Worm (Caenorhabditis elegans) whole organism, L4 larva: ENCODE results near the gene srv-10.
A peak's percentile ranks its signal among the peaks of the same experiment; 100 is the strongest.

Experiments used
- F10B5.3 ChIP-seq: sonication (generic microtip); optimal IDR thresholded peaks from 2 replicates; lab custom pipeline; 2016; ENCODE audit warnings: mild to moderate bottlenecking, missing genetic modification characterization, missing compliant biosample characterization
- F37D6.2 ChIP-seq: sonication (generic microtip); optimal IDR thresholded peaks from 2 replicates; lab custom pipeline; 2016; ENCODE audit warnings: mild to moderate bottlenecking, missing genetic modification characterization, missing compliant biosample characterization
- F44E2.7 ChIP-seq: fragments of 200-800 bp; sonication (Bioruptor generic); IDR thresholded peaks from 2 replicates; pipeline ENCODE4 v2.1.2; 2022; ENCODE audit warnings: missing genetic modification characterization, missing compliant biosample characterization
- T26A8.4 ChIP-seq: fragments of 200-800 bp; sonication (Bioruptor generic); IDR thresholded peaks from 2 replicates; pipeline ENCODE4 v1.3.6; 2022; ENCODE audit warnings: missing genetic modification characterization, missing compliant biosample characterization
- Y105C5A.15 ChIP-seq: fragments of 200-800 bp; sonication (Bioruptor generic); IDR thresholded peaks from 2 replicates; pipeline ENCODE4 v1.3.6; 2022; ENCODE audit warnings: missing genetic modification characterization, missing compliant biosample characterization
- Y48G9A.11 ChIP-seq: fragments of 200-800 bp; sonication (Bioruptor generic); IDR thresholded peaks from 2 replicates; pipeline ENCODE4 v1.3.6; 2022; ENCODE audit warnings: missing genetic modification reagents, missing genetic modification characterization, missing compliant biosample characterization
- ZK546.5 ChIP-seq, 2 experiments: sonication (generic microtip); optimal IDR thresholded peaks; 2 replicates each; lab custom pipeline; 2017; ENCODE audit warnings: missing biosample characterization in 2 of 2, missing genetic modification characterization in 2 of 2
- aha-1 ChIP-seq: fragments of 150-350 bp; peaks from one replicate; lab custom pipeline; 2014; ENCODE audit warnings: missing biosample characterization, missing genetic modification characterization
- arid-1 ChIP-seq: fragments of 200-800 bp; sonication (Bioruptor generic); conservative IDR thresholded peaks from 2 replicates; pipeline ENCODE4 v1.3.6; 2022; ENCODE audit warnings: missing genetic modification reagents, missing genetic modification characterization, missing compliant biosample characterization
- attf-4 ChIP-seq: sonication (generic microtip); optimal IDR thresholded peaks from 3 replicates; lab custom pipeline; 2017; ENCODE audit warnings: missing biosample characterization, missing genetic modification characterization
- ceh-20 ChIP-seq: fragments of 200-800 bp; sonication (Bioruptor generic); IDR thresholded peaks from 2 replicates; pipeline ENCODE4 v1.3.6; 2022; ENCODE audit warnings: missing genetic modification reagents, missing genetic modification characterization, missing compliant biosample characterization
- ces-1 ChIP-seq: fragments of 150-350 bp; sonication (generic microtip); optimal IDR thresholded peaks from 4 replicates; lab custom pipeline; 2014; ENCODE audit warnings: missing biosample characterization, missing genetic modification reagents, missing genetic modification characterization
- cey-2 ChIP-seq: sonication (generic microtip); optimal IDR thresholded peaks from 3 replicates; lab custom pipeline; 2017; ENCODE audit warnings: missing genetic modification characterization, mild to moderate bottlenecking, missing compliant biosample characterization, antibody characterized with exemption, borderline replicate concordance; ENCODE audit not compliant: insufficient read depth
- daf-16 ChIP-seq, 3 experiments: sonication (generic microtip); optimal IDR thresholded peaks; 2 replicates each; lab custom pipeline; 2016 to 2017; ENCODE audit warnings: missing genetic modification characterization in 3 of 3, missing genetic modification reagents in 3 of 3, mild to moderate bottlenecking in 2 of 3, missing compliant biosample characterization in 2 of 3, missing biosample characterization in 1 of 3, moderate library complexity in 1 of 3
- dmd-9 ChIP-seq: fragments of 200-800 bp; sonication (Bioruptor generic); IDR thresholded peaks from 2 replicates; pipeline ENCODE4 v1.3.6; 2022; ENCODE audit warnings: missing genetic modification reagents, missing genetic modification characterization, missing compliant biosample characterization
- duxl-1 ChIP-seq: sonication (generic microtip); optimal IDR thresholded peaks from 2 replicates; lab custom pipeline; 2016; ENCODE audit warnings: mild to moderate bottlenecking, missing genetic modification characterization, moderate library complexity, missing compliant biosample characterization; ENCODE audit not compliant: poor library complexity
- dve-1 ChIP-seq: sonication (generic microtip); optimal IDR thresholded peaks from 2 replicates; lab custom pipeline; 2017; ENCODE audit warnings: antibody characterized with exemption, mild to moderate bottlenecking, missing genetic modification characterization, missing compliant biosample characterization; ENCODE audit not compliant: insufficient read depth
- fkh-10 ChIP-seq: fragments of 150-350 bp; optimal IDR thresholded peaks from 2 replicates; lab custom pipeline; 2014; ENCODE audit warnings: missing biosample characterization, missing genetic modification reagents, missing genetic modification characterization
- gei-8 ChIP-seq: fragments of 200-800 bp; sonication (Bioruptor generic); optimal IDR thresholded peaks from 2 replicates; lab custom pipeline; 2018; ENCODE audit warnings: mild to moderate bottlenecking, missing genetic modification characterization, missing compliant biosample characterization
- hif-1 ChIP-seq, 2 experiments: sonication (generic microtip); optimal IDR thresholded peaks; 2 replicates each; lab custom pipeline; 2016 to 2017; ENCODE audit warnings: missing compliant biosample characterization in 2 of 2, missing genetic modification characterization in 2 of 2, missing genetic modification reagents in 2 of 2, missing genotype in 2 of 2, mild to moderate bottlenecking in 1 of 2
- hlh-11 ChIP-seq: fragments of 200-800 bp; sonication (Bioruptor generic); optimal IDR thresholded peaks from 2 replicates; lab custom pipeline; 2018; ENCODE audit warnings: mild to moderate bottlenecking, missing genetic modification characterization, missing compliant biosample characterization
- hmg-1.1 ChIP-seq: fragments of 200-800 bp; sonication (Bioruptor generic); IDR thresholded peaks from 2 replicates; pipeline ENCODE4 v1.3.6; 2022; ENCODE audit warnings: missing genetic modification reagents, missing genetic modification characterization, missing compliant biosample characterization
- lin-13 ChIP-seq: fragments of 150-350 bp; optimal IDR thresholded peaks from 2 replicates; lab custom pipeline; 2014; ENCODE audit warnings: missing biosample characterization, missing genetic modification reagents, missing genetic modification characterization
- lin-38 ChIP-seq: fragments of 200-800 bp; sonication (Bioruptor generic); IDR thresholded peaks from 2 replicates; pipeline ENCODE4 v1.3.6; 2022; ENCODE audit warnings: missing genetic modification reagents, missing genetic modification characterization, missing compliant biosample characterization
- mdl-1 ChIP-seq, 2 experiments: fragments of 150-350 bp in 1 of 2; sonication (generic microtip) in 1 of 2; optimal IDR thresholded peaks; 2 replicates each; lab custom pipeline; 2014 to 2017; ENCODE audit warnings: missing biosample characterization in 2 of 2, missing genetic modification characterization in 2 of 2
- mdt-29 ChIP-seq: fragments of 200-800 bp; sonication (Bioruptor generic); IDR thresholded peaks from 2 replicates; pipeline ENCODE4 v1.3.6; 2022; ENCODE audit warnings: missing genetic modification reagents, missing genetic modification characterization, missing compliant biosample characterization
- mep-1 ChIP-seq: fragments of 150-350 bp; sonication (generic microtip); optimal IDR thresholded peaks from 3 replicates; lab custom pipeline; 2014; ENCODE audit warnings: missing biosample characterization, missing genetic modification characterization
- nhr-102 ChIP-seq: sonication (generic microtip); optimal IDR thresholded peaks from 2 replicates; lab custom pipeline; 2016; ENCODE audit warnings: mild to moderate bottlenecking, missing genetic modification characterization, moderate library complexity, missing compliant biosample characterization
- nhr-28 ChIP-seq: fragments of 150-350 bp; optimal IDR thresholded peaks from 2 replicates; lab custom pipeline; 2014; ENCODE audit warnings: missing biosample characterization, missing genetic modification characterization
- nhr-41 ChIP-seq: fragments of 200-800 bp; sonication (Bioruptor generic); IDR thresholded peaks from 2 replicates; pipeline ENCODE4 v1.3.6; 2022; ENCODE audit warnings: missing genetic modification reagents, missing genetic modification characterization, missing compliant biosample characterization
- nhr-6 ChIP-seq: fragments of 150-350 bp; optimal IDR thresholded peaks from 2 replicates; lab custom pipeline; 2014; ENCODE audit warnings: missing biosample characterization, missing genetic modification characterization
- nhr-76 ChIP-seq: fragments of 150-350 bp; optimal IDR thresholded peaks from 2 replicates; lab custom pipeline; 2014; ENCODE audit warnings: missing biosample characterization, missing genetic modification characterization
- pha-4 ChIP-seq, 2 experiments: fragments of 150-350 bp in 1 of 2; fragments of 200-800 bp in 1 of 2; sonication (Bioruptor generic) in 1 of 2; IDR thresholded peaks in 1 of 2; optimal IDR thresholded peaks in 1 of 2; 2 replicates each; pipeline versions ENCODE4 v1.3.6 to Lab custom; 2014 to 2022; ENCODE audit warnings: missing genetic modification characterization in 2 of 2, missing genetic modification reagents in 2 of 2, missing biosample characterization in 1 of 2, missing compliant biosample characterization in 1 of 2
- php-3 ChIP-seq: fragments of 200-800 bp; sonication (Bioruptor generic); IDR thresholded peaks from 2 replicates; pipeline ENCODE4 v1.3.6; 2022; ENCODE audit warnings: missing genetic modification reagents, missing genetic modification characterization, missing compliant biosample characterization
- rbr-2 ChIP-seq: sonication (generic microtip); optimal IDR thresholded peaks from 2 replicates; lab custom pipeline; 2016; ENCODE audit warnings: missing genotype, missing genetic modification characterization, missing compliant biosample characterization
- sdz-12 ChIP-seq: fragments of 200-800 bp; sonication (Bioruptor generic); optimal IDR thresholded peaks from 2 replicates; lab custom pipeline; 2018; ENCODE audit warnings: mild to moderate bottlenecking, missing genetic modification characterization, missing compliant biosample characterization
- tra-1 ChIP-seq: fragments of 200-800 bp; sonication (Bioruptor generic); IDR thresholded peaks from 2 replicates; pipeline ENCODE4 v1.3.6; 2022; ENCODE audit warnings: missing genetic modification reagents, missing genetic modification characterization, missing compliant biosample characterization
- unc-39 ChIP-seq: sonication (generic microtip); optimal IDR thresholded peaks from 2 replicates; lab custom pipeline; 2017; ENCODE audit warnings: missing biosample characterization, missing genetic modification characterization
- unc-62 ChIP-seq, 3 experiments: fragments of 150-350 bp in 1 of 3; sonication (generic microtip); optimal IDR thresholded peaks in 2 of 3; peaks in 1 of 3; 1 replicate in 1 of 3; 2 replicates in 2 of 3; lab custom pipeline; 2014 to 2017; ENCODE audit warnings: missing biosample characterization in 3 of 3, missing genetic modification characterization in 3 of 3, missing genetic modification reagents in 3 of 3, missing genotype in 1 of 3
- zfp-2 ChIP-seq: sonication (generic microtip); optimal IDR thresholded peaks from 2 replicates; lab custom pipeline; 2016; ENCODE audit warnings: mild to moderate bottlenecking, missing genetic modification characterization, missing compliant biosample characterization
- zfp-3 ChIP-seq: fragments of 200-800 bp; sonication (Bioruptor generic); conservative IDR thresholded peaks from 2 replicates; pipeline ENCODE4 v1.3.6; 2022; ENCODE audit warnings: missing genetic modification reagents, missing genetic modification characterization, missing compliant biosample characterization

The srv-10 gene

DNA sequence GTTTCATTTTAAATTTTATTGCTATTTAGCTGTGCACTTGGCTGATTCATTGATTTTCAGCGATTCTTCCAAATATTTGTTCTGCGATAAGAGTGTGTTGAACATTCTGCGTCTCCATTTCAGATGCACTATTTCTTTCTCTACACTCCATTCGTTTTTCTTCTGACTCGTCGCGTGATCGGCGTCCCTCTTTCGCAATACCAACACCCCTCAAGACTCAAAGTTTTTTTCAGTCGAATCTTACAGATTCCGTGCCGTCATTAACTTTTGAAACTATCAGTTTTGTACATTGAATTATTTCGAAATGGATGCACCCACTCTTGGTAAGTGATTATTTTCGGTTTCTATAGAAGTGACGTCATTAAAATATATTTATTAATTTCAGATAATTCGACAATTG lies 39.3 kb downstream of the srv-10 start, which contains the start of gene frm-10 (continued):
- TF ChIP-seq Y48G9A.11 (GFP tag; lab: Robert Waterston, UW) (no peak), hlh-11 (tag; lab: Kevin White, UChicago) (peak; percentile 92), Y105C5A.15 (GFP tag; lab: Robert Waterston, UW) (no peak), mdt-29 (GFP tag; lab: Robert Waterston, UW) (0 out of 2 replicates have a peak, but pooled peaks have one; percentile 49), nhr-102 (tag; lab: Kevin White, UChicago) (peak; percentile 47), nhr-76 (no peak), pha-4 (GFP tag; IDR thresholded peaks at IDR 0.05; lab: Robert Waterston, UW) (peak; percentile 55; the same call in 1 of the 2 replicates), pha-4 (tag; optimal IDR thresholded peaks at IDR 0.05; lab: Kevin White, UChicago) (peak; percentile 88), unc-62 (GFP tag; optimal IDR thresholded peaks at IDR 0.05 in 1 of 2; lab: Kevin White, UChicago) (no peak), unc-62 (tag; optimal IDR thresholded peaks at IDR 0.05; lab: Kevin White, UChicago) (no peak), lin-38 (GFP tag; lab: Robert Waterston, UW) (no peak), nhr-6 (tag; lab: Kevin White, UChicago) (peak; percentile 88), unc-39 (no peak), duxl-1 (tag; lab: Kevin White, UChicago) (no peak), dve-1 (tag; lab: Kevin White, UChicago) (peak; percentile 93), attf-4 (no peak), mdl-1 (tag; optimal IDR thresholded peaks at IDR 0.05; lab: Kevin White, UChicago) (peak in 1 of 2 experiments; percentile 75), rbr-2 (tag; lab: Kevin White, UChicago) (peak; percentile 41), F10B5.3 (no peak), sdz-12 (no peak), dmd-9 (GFP tag; lab: Robert Waterston, UW) (no peak), arid-1 (GFP tag; lab: Robert Waterston, UW) (0 out of 2 replicates have a peak, but pooled peaks have one; percentile 28), hmg-1.1 (GFP tag; lab: Robert Waterston, UW) (peak; percentile 66; the same call in 1 of the 2 replicates), nhr-41 (no peak), tra-1 (0 out of 2 replicates have a peak, but pooled peaks have one; percentile 48), gei-8 (GFP tag; lab: Kevin White, UChicago) (no peak), zfp-3 (no peak), T26A8.4 (GFP tag; lab: Robert Waterston, UW) (peak; percentile 37; the same call in 1 of the 2 replicates), ZK546.5 (tag; optimal IDR thresholded peaks at IDR 0.05; lab: Kevin White, UChicago) (no peak), F37D6.2 (no peak), hif-1 (tag; optimal IDR thresholded peaks at IDR 0.05; lab: Kevin White, UChicago) (peak in 1 of 2 experiments; percentile 76), zfp-2 (tag; lab: Kevin White, UChicago) (no peak), F44E2.7 (GFP tag; lab: Robert Waterston, UW) (no peak), lin-13 (GFP tag; lab: Kevin White, UChicago) (peak; percentile 58), php-3 (GFP tag; lab: Robert Waterston, UW) (peak; percentile 95)
- TF ChIP-seq, all 104 proteins: peak for 34

DNA sequence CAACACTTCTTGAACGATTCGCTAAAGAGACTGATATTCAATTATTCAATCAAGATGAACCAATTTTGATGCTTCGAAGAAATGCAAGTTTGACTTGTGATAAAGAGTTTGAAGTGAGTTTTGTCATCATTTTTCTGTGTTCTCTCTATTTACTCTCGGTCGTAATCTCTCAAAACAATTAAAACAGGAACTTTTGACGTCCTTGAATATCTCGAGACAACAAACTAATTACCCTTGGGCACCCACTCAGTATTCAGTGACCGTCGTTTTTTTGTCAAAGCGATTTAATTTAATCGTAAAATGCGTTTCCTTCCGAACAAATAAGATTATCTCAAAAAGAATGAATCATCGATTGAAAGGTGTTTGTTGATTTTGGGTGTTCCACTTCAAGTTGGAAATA lies 40.4 kb downstream of the srv-10 start:
- TF ChIP-seq ces-1 (GFP tag; lab: Kevin White, UChicago) (peak; percentile 18), aha-1 (tag; lab: Kevin White, UChicago) (peak; percentile 54), nhr-28 (tag; lab: Kevin White, UChicago) (no peak), daf-16 (GFP tag; optimal IDR thresholded peaks at IDR 0.05; lab: Kevin White, UChicago) (no peak), daf-16 (tag; optimal IDR thresholded peaks at IDR 0.05; lab: Kevin White, UChicago) (peak; percentile 4), cey-2 (tag; lab: Kevin White, UChicago) (no peak), dve-1 (tag; lab: Kevin White, UChicago) (no peak), ceh-20 (GFP tag; lab: Robert Waterston, UW) (no peak), mep-1 (peak; percentile 27), fkh-10 (GFP tag; lab: Kevin White, UChicago) (no peak)
- TF ChIP-seq, all 104 proteins: peak for 4
